Worm (Caenorhabditis elegans) whole organism, mixed stage, embryonic: ENCODE results near the gene ech-1.1.

ENCODE experiments used
- flh-1 ChIP-seq: fragments of 200-800 bp; sonication (Bioruptor generic); optimal IDR thresholded peaks from 2 replicates; lab custom pipeline; 2018; ENCODE audit warnings: mild to moderate bottlenecking, missing genetic modification characterization, moderate library complexity, missing compliant biosample characterization
- ham-2 ChIP-seq: fragments of 200-800 bp; sonication (Bioruptor generic); optimal IDR thresholded peaks from 2 replicates; lab custom pipeline; 2018; ENCODE audit warnings: mild to moderate bottlenecking, missing genetic modification characterization, missing compliant biosample characterization
- hlh-1 ChIP-seq: fragments of 150-350 bp; optimal IDR thresholded peaks from 2 replicates; lab custom pipeline; 2014; ENCODE audit warnings: missing biosample characterization, missing genetic modification reagents, missing genetic modification characterization
- lin-32 ChIP-seq: fragments of 200-800 bp; sonication (Bioruptor generic); optimal IDR thresholded peaks from 2 replicates; lab custom pipeline; 2018; ENCODE audit warnings: mild to moderate bottlenecking, missing genetic modification characterization, missing compliant biosample characterization
- nhr-12 ChIP-seq: fragments of 150-350 bp; optimal IDR thresholded peaks from 2 replicates; lab custom pipeline; 2014; ENCODE audit warnings: missing biosample characterization, missing genetic modification characterization
- nhr-2 ChIP-seq: fragments of 150-350 bp; optimal IDR thresholded peaks from 2 replicates; lab custom pipeline; 2014; ENCODE audit warnings: missing biosample characterization, missing genetic modification characterization
- nhr-237 ChIP-seq: fragments of 150-350 bp; optimal IDR thresholded peaks from 2 replicates; lab custom pipeline; 2014; ENCODE audit warnings: missing biosample characterization, missing genetic modification characterization
- pha-4 ChIP-seq: fragments of 150-350 bp; optimal IDR thresholded peaks from 2 replicates; lab custom pipeline; 2018; ENCODE audit warnings: missing biosample characterization, missing genetic modification reagents, missing genetic modification characterization
- unc-62 ChIP-seq: fragments of 150-350 bp; optimal IDR thresholded peaks from 2 replicates; lab custom pipeline; 2014; ENCODE audit warnings: missing biosample characterization, missing genetic modification reagents, missing genetic modification characterization
- ztf-11 ChIP-seq: fragments of 150-350 bp; optimal IDR thresholded peaks from 2 replicates; lab custom pipeline; 2014; ENCODE audit warnings: missing biosample characterization, missing genetic modification characterization

DNA sequence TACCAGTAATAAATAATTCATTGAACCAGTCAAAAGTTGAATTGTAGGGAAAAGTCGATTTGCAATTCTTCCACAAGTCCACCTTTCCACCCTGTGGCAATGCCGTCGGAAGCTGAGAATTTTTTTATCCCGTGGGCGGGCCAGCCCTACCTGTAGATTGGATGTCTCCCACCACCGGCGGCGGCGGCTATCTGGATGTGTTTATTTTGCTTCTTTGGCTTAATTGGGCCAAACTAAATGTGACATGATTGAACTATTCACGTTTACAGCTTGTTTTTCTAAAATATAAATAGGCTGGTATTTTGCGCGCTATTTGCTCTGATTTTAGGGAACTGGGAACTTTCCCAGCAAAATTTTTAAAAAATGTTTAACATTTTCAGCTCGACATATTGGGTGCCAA is 16.8 kb downstream of the ech-1.1 start, which contains the start of gene wrt-8:
- TF ChIP-seq unc-62 = no peak
- no peak for TF ChIP-seq flh-1 (GFP tag; lab: Kevin White, UChicago)
- no peak for TF ChIP-seq nhr-2 (tag; lab: Kevin White, UChicago)
- no peak for TF ChIP-seq ztf-11 (tag; lab: Kevin White, UChicago)
- no peak for TF ChIP-seq ham-2
- TF ChIP-seq lin-32 (GFP tag; lab: Kevin White, UChicago) = no peak
- TF ChIP-seq pha-4 = no peak
- no peak for TF ChIP-seq nhr-12 (tag; lab: Kevin White, UChicago)
- TF ChIP-seq hlh-1 (tag; lab: Kevin White, UChicago) = no peak
- TF ChIP-seq nhr-237 (tag; lab: Kevin White, UChicago) = no peak
